Worm (Caenorhabditis elegans) whole organism, late embryonic: ENCODE measurements around the gene F19F10.1.

ENCODE experiments used
- eyg-1 ChIP-seq: sonication (generic microtip); optimal IDR thresholded peaks from 2 replicates; lab custom pipeline; 2016; ENCODE audit warnings: missing genotype, missing genetic modification characterization, missing compliant biosample characterization
- fkh-6 ChIP-seq: sonication (generic microtip); optimal IDR thresholded peaks from 2 replicates; lab custom pipeline; 2016; ENCODE audit warnings: missing genetic modification characterization, missing compliant biosample characterization
- nfya-1 ChIP-seq: sonication (generic microtip); optimal IDR thresholded peaks from 2 replicates; lab custom pipeline; 2017; ENCODE audit warnings: missing genetic modification characterization, mild to moderate bottlenecking, missing compliant biosample characterization, antibody characterized with exemption, moderate library complexity
- pha-2 ChIP-seq: sonication (generic microtip); optimal IDR thresholded peaks from 2 replicates; lab custom pipeline; 2017; ENCODE audit warnings: mild to moderate bottlenecking, missing genetic modification characterization, missing compliant biosample characterization

DNA sequence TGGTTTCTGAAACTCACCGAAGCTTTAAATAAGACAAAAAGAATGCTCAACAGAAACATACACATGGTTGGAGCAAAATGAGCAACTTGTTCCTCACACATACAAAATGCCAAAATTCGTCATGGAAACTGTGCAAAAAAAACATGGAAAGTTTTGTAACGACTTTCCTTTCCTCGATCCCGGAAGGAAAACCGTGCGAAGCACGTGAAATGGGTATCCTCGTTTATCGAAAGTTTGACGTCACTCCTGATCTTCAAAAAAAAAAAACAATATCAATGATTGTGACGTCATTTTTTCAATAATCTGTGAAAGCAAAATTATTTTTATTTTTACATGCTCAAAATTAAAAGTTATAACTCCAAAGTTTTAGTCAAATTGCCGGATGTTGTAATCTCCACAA is 7.2 kb downstream of the F19F10.1 start, which contains the start of gene clec-212:
- TF ChIP-seq eyg-1 (tag; lab: Kevin White, UChicago) (no peak), nfya-1 (tag; lab: Kevin White, UChicago) (no peak), pha-2 (no peak), fkh-6 (no peak)
